Worm (Caenorhabditis elegans): Measurements from ENCODE around the gene iscu-1.

The iscu-1 gene

ce11 chrIV:13783237-13784012, at the start of gene iscu-1:
Gene iscu-1 (plus strand): TSS chrIV:13783962.
- TF ChIP-seq ceh-83 (GFP tag; optimal IDR thresholded peaks at IDR 0.05) (no peak), sptf-1 (tag; optimal IDR thresholded peaks at IDR 0.05) (peak; percentile 24), ces-1 (GFP tag; optimal IDR thresholded peaks at IDR 0.05) (peak; percentile 9), nhr-28 (tag; optimal IDR thresholded peaks at IDR 0.05) (no peak), mep-1 (tag; optimal IDR thresholded peaks at IDR 0.05) (peak; percentile 4)

DNA sequence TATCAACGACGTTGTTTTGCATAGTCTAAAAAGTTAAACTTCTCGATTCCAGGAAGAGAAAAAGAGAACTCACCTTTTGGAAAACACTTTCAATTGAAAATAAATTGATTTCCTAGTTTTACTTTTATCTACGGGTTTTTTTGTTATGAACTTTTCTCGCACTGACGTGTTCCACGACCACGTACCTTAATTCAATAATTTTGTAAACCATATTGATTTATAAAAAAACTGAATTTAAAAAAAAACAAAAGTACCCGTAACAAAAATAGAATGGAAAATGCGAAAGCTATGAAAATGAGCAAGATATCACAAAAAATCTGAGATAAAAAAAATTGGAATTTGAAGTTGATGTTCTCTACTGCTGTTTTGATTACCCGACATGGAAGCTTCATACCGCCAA, 41.5 kb upstream of the iscu-1 start, which contains the start of gene C47A4.3:
C47A4.3 (minus strand) TSS at position 101 of the 400 bp plus-strand sequence.
- TF ChIP-seq mep-1 (tag; optimal IDR thresholded peaks at IDR 0.05): no peak
- TF ChIP-seq nhr-28 (tag; optimal IDR thresholded peaks at IDR 0.05): no peak
- TF ChIP-seq ztf-11 (tag; optimal IDR thresholded peaks at IDR 0.05): no peak
- no peak for TF ChIP-seq ceh-83 (GFP tag; optimal IDR thresholded peaks at IDR 0.05)
- TF ChIP-seq nhr-76 (tag; optimal IDR thresholded peaks at IDR 0.05): no peak
- TF ChIP-seq mls-2 (tag; optimal IDR thresholded peaks at IDR 0.05): no peak
- TF ChIP-seq lin-13 (tag; optimal IDR thresholded peaks at IDR 0.05): no peak
- TF ChIP-seq M03D4.4 (tag; optimal IDR thresholded peaks at IDR 0.05): no peak
- no peak for TF ChIP-seq mab-5 (tag; optimal IDR thresholded peaks at IDR 0.05)
- no peak for TF ChIP-seq sem-2 (GFP tag; optimal IDR thresholded peaks at IDR 0.05)
- TF ChIP-seq drap-1 (GFP tag; optimal IDR thresholded peaks at IDR 0.05): no peak
- TF ChIP-seq blmp-1 (tag; optimal IDR thresholded peaks at IDR 0.05): no peak
- no peak for TF ChIP-seq sptf-1 (tag; optimal IDR thresholded peaks at IDR 0.05)
- no peak for TF ChIP-seq lin-32 (GFP tag; optimal IDR thresholded peaks at IDR 0.05)
- no peak for TF ChIP-seq pha-4 (tag; optimal IDR thresholded peaks at IDR 0.05)
- no peak for TF ChIP-seq tbx-8 (GFP tag; optimal IDR thresholded peaks at IDR 0.05)
- TF ChIP-seq zip-8 (tag; optimal IDR thresholded peaks at IDR 0.05): no peak
- no peak for TF ChIP-seq unc-39 (tag; optimal IDR thresholded peaks at IDR 0.05)
- TF ChIP-seq snpc-4 (tag; optimal IDR thresholded peaks at IDR 0.05): no peak

- TF ChIP-seq ceh-83 (GFP tag; optimal IDR thresholded peaks at IDR 0.05): no peak
- TF ChIP-seq sem-2 (GFP tag; optimal IDR thresholded peaks at IDR 0.05): no peak
- TF ChIP-seq drap-1 (GFP tag; optimal IDR thresholded peaks at IDR 0.05): no peak
- TF ChIP-seq nhr-28 (tag; optimal IDR thresholded peaks at IDR 0.05): no peak
- no peak for TF ChIP-seq elt-3 (tag; optimal IDR thresholded peaks at IDR 0.05)
- TF ChIP-seq elt-1 (tag; optimal IDR thresholded peaks at IDR 0.05; ENCODE audit: borderline replicate concordance, insufficient read depth): no peak
- TF ChIP-seq sptf-1 (tag; optimal IDR thresholded peaks at IDR 0.05): no peak
- TF ChIP-seq nhr-76 (tag; optimal IDR thresholded peaks at IDR 0.05): no peak
- TF ChIP-seq bed-3 (GFP tag; optimal IDR thresholded peaks at IDR 0.05): no peak
- TF ChIP-seq hlh-1 (tag; optimal IDR thresholded peaks at IDR 0.05): no peak
- TF ChIP-seq lin-13 (tag; optimal IDR thresholded peaks at IDR 0.05): no peak
- no peak for TF ChIP-seq M03D4.4 (tag; optimal IDR thresholded peaks at IDR 0.05)
- TF ChIP-seq mls-2 (tag; optimal IDR thresholded peaks at IDR 0.05): no peak
- TF ChIP-seq ces-1 (GFP tag; optimal IDR thresholded peaks at IDR 0.05): no peak
Observed at ce11 chrIV:13745409-13745808, 38.4 kb upstream of the iscu-1 start, which contains the start of gene C47A4.5. Gene C47A4.5 (plus strand): TSS chrIV:13745709.

- TF ChIP-seq unc-120 (tag; optimal IDR thresholded peaks at IDR 0.05; ENCODE audit: poor library complexity, severe bottlenecking) (peak; percentile 8), lin-13 (tag; optimal IDR thresholded peaks at IDR 0.05) (no peak), hlh-1 (tag; optimal IDR thresholded peaks at IDR 0.05) (peak; percentile 45), nhr-237 (tag; optimal IDR thresholded peaks at IDR 0.05) (no peak), mep-1 (tag; optimal IDR thresholded peaks at IDR 0.05) (no peak), nhr-28 (tag; optimal IDR thresholded peaks at IDR 0.05) (no peak)
Observed at ce11 chrIV:13748798-13749197, 35.0 kb upstream of the iscu-1 start.

DNA sequence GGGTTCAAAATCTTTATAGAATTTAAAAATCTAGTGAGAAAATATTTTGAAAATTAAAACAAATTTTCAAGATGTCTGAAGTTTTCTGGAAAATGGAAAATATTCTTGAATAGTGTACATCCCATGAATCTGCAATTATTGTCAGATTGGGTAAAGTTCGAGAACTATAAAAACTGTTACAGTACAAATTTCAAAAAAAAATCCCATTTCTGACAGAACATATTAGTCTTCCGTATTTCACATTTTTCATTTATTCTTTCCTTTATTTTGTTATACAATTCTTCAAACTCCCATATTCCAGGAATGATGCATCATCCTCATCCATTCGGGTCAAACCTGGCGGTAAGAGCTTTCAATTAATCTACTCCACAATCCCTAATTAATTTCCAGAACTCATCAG, 33.7 kb upstream of the iscu-1 start, which contains the start of gene sorb-1:
sorb-1 (plus strand) TSS at position 301 of the 400 bp plus-strand sequence.
- TF ChIP-seq elt-3 (tag; optimal IDR thresholded peaks at IDR 0.05) (no peak), mep-1 (tag; optimal IDR thresholded peaks at IDR 0.05) (no peak), pha-4 (tag; optimal IDR thresholded peaks at IDR 0.05) (no peak), unc-39 (tag; optimal IDR thresholded peaks at IDR 0.05) (no peak), sptf-1 (tag; optimal IDR thresholded peaks at IDR 0.05) (no peak), blmp-1 (tag; optimal IDR thresholded peaks at IDR 0.05) (no peak), nhr-76 (tag; optimal IDR thresholded peaks at IDR 0.05) (no peak), nhr-237 (tag; optimal IDR thresholded peaks at IDR 0.05) (no peak), drap-1 (GFP tag; optimal IDR thresholded peaks at IDR 0.05) (no peak), mls-2 (tag; optimal IDR thresholded peaks at IDR 0.05) (no peak), mab-5 (tag; optimal IDR thresholded peaks at IDR 0.05) (no peak)

DNA sequence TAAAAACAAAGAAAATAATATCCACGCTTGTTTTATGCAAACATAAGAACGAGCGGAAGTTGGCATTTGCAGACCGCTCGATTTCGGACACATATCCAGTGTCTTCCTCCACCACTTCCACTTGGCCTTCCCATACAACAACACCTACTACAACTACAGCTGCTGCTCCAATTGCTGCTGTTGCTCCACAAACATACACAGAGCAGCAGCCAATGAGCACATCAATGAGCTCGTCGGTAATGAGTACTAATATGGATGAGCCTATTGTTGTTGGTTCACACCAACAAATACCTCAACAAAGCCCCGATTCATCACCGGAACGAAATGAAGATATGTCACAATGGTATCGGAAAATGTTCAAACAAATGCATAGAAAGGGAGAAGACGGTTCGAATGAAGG, 28.1 kb upstream of the iscu-1 start:
- TF ChIP-seq ceh-43 (GFP tag; optimal IDR thresholded peaks at IDR 0.05): no peak
- TF ChIP-seq zip-8 (tag; optimal IDR thresholded peaks at IDR 0.05): no peak
- TF ChIP-seq ceh-39 (tag; optimal IDR thresholded peaks at IDR 0.05): no peak
- TF ChIP-seq pha-4 (tag; optimal IDR thresholded peaks at IDR 0.05): no peak
- TF ChIP-seq mab-5 (tag; optimal IDR thresholded peaks at IDR 0.05): no peak
